Worm (Caenorhabditis elegans) whole organism, L4/young adult: Measurements from ENCODE around the gene W03B1.9.

Source experiments
- W03F9.2 ChIP-seq: fragments of 150-350 bp; optimal IDR thresholded peaks from 2 replicates; lab custom pipeline; 2014; ENCODE audit warnings: missing biosample characterization, missing genetic modification characterization
- dao-5 ChIP-seq: sonication (generic microtip); optimal IDR thresholded peaks from 2 replicates; lab custom pipeline; 2016; ENCODE audit warnings: missing genotype, missing genetic modification characterization, moderate library complexity, missing compliant biosample characterization
- him-1 ChIP-seq: sonication (generic microtip); optimal IDR thresholded peaks from 2 replicates; lab custom pipeline; 2016; ENCODE audit warnings: missing genotype, missing genetic modification reagents, missing genetic modification characterization, missing compliant biosample characterization

DNA sequence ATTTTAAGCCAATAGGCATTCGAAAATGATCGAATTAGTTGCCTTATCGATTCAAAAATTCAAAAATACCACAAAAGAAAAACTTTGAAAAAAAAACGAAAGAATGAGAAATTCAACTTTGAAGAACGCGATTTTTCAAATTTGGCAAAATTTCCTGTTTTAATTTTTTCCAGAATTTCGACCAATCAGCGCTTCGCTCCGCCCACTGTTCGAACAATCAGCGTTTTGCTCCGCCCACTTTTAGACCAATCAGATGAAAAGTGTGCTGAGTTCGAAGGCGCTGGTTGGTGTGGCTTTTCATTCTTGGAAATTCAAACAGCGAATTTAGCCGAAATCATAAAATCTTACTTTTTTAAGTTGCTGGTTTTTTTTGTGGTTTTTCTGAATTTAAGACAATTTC lies 40.8 kb upstream of the W03B1.9 start:
- TF ChIP-seq W03F9.2 (no peak), dao-5 (tag; lab: Kevin White, UChicago) (no peak), him-1 (no peak)
